Worm (Caenorhabditis elegans) whole organism, young adult: ENCODE results near the gene F48E3.6.

Experiments
- B0261.1 ChIP-seq: sonication (generic microtip); optimal IDR thresholded peaks from 2 replicates; lab custom pipeline; 2016; ENCODE audit warnings: mild to moderate bottlenecking, missing genetic modification characterization, moderate library complexity, missing compliant biosample characterization
- F23B12.7 ChIP-seq: sonication (generic microtip); optimal IDR thresholded peaks from 2 replicates; lab custom pipeline; 2017; ENCODE audit warnings: missing genetic modification characterization, mild to moderate bottlenecking, missing compliant biosample characterization, antibody characterized with exemption, moderate library complexity; ENCODE audit not compliant: insufficient read depth
- F39B2.1 ChIP-seq: fragments of 200-800 bp; sonication (Bioruptor generic); IDR thresholded peaks from 2 replicates; pipeline ENCODE4 v1.3.6; 2022; ENCODE audit warnings: missing genetic modification reagents, missing genetic modification characterization, missing compliant biosample characterization
- F49E8.2 ChIP-seq: sonication (generic microtip); optimal IDR thresholded peaks from 3 replicates; lab custom pipeline; 2017; ENCODE audit warnings: missing genetic modification characterization, mild to moderate bottlenecking, missing compliant biosample characterization, antibody characterized with exemption, moderate library complexity; ENCODE audit not compliant: insufficient read depth
- K11D2.4 ChIP-seq: fragments of 200-800 bp; sonication (Bioruptor generic); IDR thresholded peaks from 2 replicates; pipeline ENCODE4 v1.3.6; 2022; ENCODE audit warnings: missing genetic modification reagents, missing genetic modification characterization, missing compliant biosample characterization
- K12H6.12 ChIP-seq: fragments of 200-800 bp; sonication (Bioruptor generic); optimal IDR thresholded peaks from 2 replicates; lab custom pipeline; 2018; ENCODE audit warnings: mild to moderate bottlenecking, missing genetic modification characterization, missing compliant biosample characterization
- Y53G8AR.9 ChIP-seq: fragments of 200-800 bp; sonication (Bioruptor generic); conservative IDR thresholded peaks from 2 replicates; pipeline ENCODE4 v1.3.6; 2022; ENCODE audit warnings: missing genetic modification reagents, missing genetic modification characterization, missing compliant biosample characterization
- Y56A3A.18 ChIP-seq: fragments of 200-800 bp; sonication (Bioruptor generic); IDR thresholded peaks from 2 replicates; pipeline ENCODE4 v1.3.6; 2022; ENCODE audit warnings: missing genetic modification reagents, missing genetic modification characterization, missing compliant biosample characterization
- Y67H2A.10 ChIP-seq: fragments of 200-800 bp; sonication (Bioruptor generic); conservative IDR thresholded peaks from 2 replicates; pipeline ENCODE4 v1.3.6; 2022; ENCODE audit warnings: missing genetic modification reagents, missing genetic modification characterization, missing compliant biosample characterization
- Y79H2A.3 ChIP-seq: fragments of 200-800 bp; sonication (Bioruptor generic); conservative IDR thresholded peaks from 2 replicates; pipeline ENCODE4 v1.3.6; 2022; ENCODE audit warnings: missing genetic modification reagents, missing genetic modification characterization, missing compliant biosample characterization
- bed-2 ChIP-seq: fragments of 200-800 bp; sonication (Bioruptor generic); IDR thresholded peaks from 2 replicates; pipeline ENCODE4 v1.3.6; 2022; ENCODE audit warnings: missing genetic modification reagents, missing genetic modification characterization, missing compliant biosample characterization
- ceh-27 ChIP-seq: fragments of 200-800 bp; sonication (Bioruptor generic); optimal IDR thresholded peaks from 2 replicates; lab custom pipeline; 2018; ENCODE audit warnings: mild to moderate bottlenecking, missing genetic modification characterization, moderate library complexity, missing compliant biosample characterization
- egl-44 ChIP-seq: fragments of 200-800 bp; sonication (Bioruptor generic); IDR thresholded peaks from 2 replicates; pipeline ENCODE4 v1.3.6; 2022; ENCODE audit warnings: missing genetic modification reagents, missing genetic modification characterization, missing compliant biosample characterization
- egrh-3 ChIP-seq: fragments of 200-800 bp; sonication (Bioruptor generic); IDR thresholded peaks from 2 replicates; pipeline ENCODE4 v1.3.6; 2022; ENCODE audit warnings: missing genetic modification reagents, missing genetic modification characterization, missing compliant biosample characterization
- hlh-12 ChIP-seq: sonication (generic microtip); optimal IDR thresholded peaks from 2 replicates; lab custom pipeline; 2016; ENCODE audit warnings: missing genetic modification characterization, missing compliant biosample characterization
- hmg-1.2 ChIP-seq: fragments of 200-800 bp; sonication (Bioruptor generic); IDR thresholded peaks from 2 replicates; pipeline ENCODE4 v1.3.6; 2022; ENCODE audit warnings: missing genetic modification reagents, missing genetic modification characterization, missing compliant biosample characterization
- let-607 ChIP-seq, 2 experiments: fragments of 200-800 bp in 1 of 2; sonication (Bioruptor generic) in 1 of 2; sonication (generic microtip) in 1 of 2; optimal IDR thresholded peaks; 2 replicates each; lab custom pipeline; 2016 to 2018; ENCODE audit warnings: mild to moderate bottlenecking in 2 of 2, missing compliant biosample characterization in 2 of 2, missing genetic modification characterization in 2 of 2, moderate library complexity in 2 of 2, missing genotype in 1 of 2
- lin-26 ChIP-seq: fragments of 200-800 bp; sonication (Bioruptor generic); IDR thresholded peaks from 2 replicates; pipeline ENCODE4 v1.3.6; 2022; ENCODE audit warnings: missing genetic modification reagents, missing genetic modification characterization, missing compliant biosample characterization
- lin-54 ChIP-seq: fragments of 200-800 bp; sonication (Bioruptor generic); optimal IDR thresholded peaks from 2 replicates; lab custom pipeline; 2018; ENCODE audit warnings: mild to moderate bottlenecking, missing genetic modification characterization, missing compliant biosample characterization
- lsl-1 ChIP-seq: fragments of 200-800 bp; sonication (Bioruptor generic); optimal IDR thresholded peaks from 2 replicates; lab custom pipeline; 2018; ENCODE audit warnings: mild to moderate bottlenecking, missing genetic modification characterization, moderate library complexity, missing compliant biosample characterization
- mcd-1 ChIP-seq: fragments of 200-800 bp; sonication (Bioruptor generic); IDR thresholded peaks from 2 replicates; pipeline ENCODE4 v1.3.6; 2022; ENCODE audit warnings: missing genetic modification reagents, missing genetic modification characterization, missing compliant biosample characterization
- nfya-2 ChIP-seq: fragments of 200-800 bp; sonication (Bioruptor generic); IDR thresholded peaks from 2 replicates; pipeline ENCODE4 v1.3.6; 2022; ENCODE audit warnings: missing genetic modification reagents, missing genetic modification characterization, missing compliant biosample characterization
- nfyb-1 ChIP-seq: fragments of 200-800 bp; sonication (Bioruptor generic); IDR thresholded peaks from 2 replicates; pipeline ENCODE4 v1.3.6; 2022; ENCODE audit warnings: missing genetic modification reagents, missing genetic modification characterization, missing compliant biosample characterization
- nhr-27 ChIP-seq: fragments of 200-800 bp; sonication (Bioruptor generic); optimal IDR thresholded peaks from 2 replicates; lab custom pipeline; 2018; ENCODE audit warnings: mild to moderate bottlenecking, missing genetic modification characterization, moderate library complexity, missing compliant biosample characterization
- rcor-1 ChIP-seq: fragments of 200-800 bp; sonication (Bioruptor generic); IDR thresholded peaks from 2 replicates; pipeline ENCODE4 v1.3.6; 2022; ENCODE audit warnings: missing genetic modification reagents, missing genetic modification characterization, missing compliant biosample characterization
- zfh-2 ChIP-seq: fragments of 200-800 bp; sonication (Bioruptor generic); conservative IDR thresholded peaks from 2 replicates; pipeline ENCODE4 v1.3.6; 2022; ENCODE audit warnings: missing genetic modification reagents, missing genetic modification characterization, missing compliant biosample characterization

F48E3.6 gene

ce11 chrX:7460516-7460915, 42.2 kb downstream of the F48E3.6 start:
- TF ChIP-seq nfyb-1 (GFP tag; lab: Robert Waterston, UW) (peak; percentile 79), egrh-3 (GFP tag; lab: Robert Waterston, UW) (0 out of 2 replicates have a peak, but pooled peaks have one; percentile 15), zfh-2 (GFP tag; lab: Robert Waterston, UW) (peak; percentile 74), F23B12.7 (tag; lab: Kevin White, UChicago) (no peak), B0261.1 (tag; lab: Kevin White, UChicago) (no peak), Y53G8AR.9 (GFP tag; lab: Robert Waterston, UW) (no peak)

- no peak for TF ChIP-seq F49E8.2 (tag; lab: Kevin White, UChicago)
- TF ChIP-seq hmg-1.2 (GFP tag; lab: Robert Waterston, UW) = no peak
- no peak for TF ChIP-seq egl-44
- TF ChIP-seq hlh-12 = no peak
- no peak for TF ChIP-seq ceh-27 (GFP tag; lab: Kevin White, UChicago)
- no peak for TF ChIP-seq K12H6.12 (tag; lab: Kevin White, UChicago)
- no peak for TF ChIP-seq lin-26 (GFP tag; lab: Robert Waterston, UW)
- no peak for TF ChIP-seq bed-2
- TF ChIP-seq Y79H2A.3 (GFP tag; lab: Robert Waterston, UW) = no peak
- no peak for TF ChIP-seq lsl-1
These were observed 45.5 kb downstream of the F48E3.6 start for ce11 chrX:7457154-7457674.

- TF ChIP-seq let-607 (tag; optimal IDR thresholded peaks at IDR 0.05; lab: Kevin White, UChicago) = no peak
- no peak for TF ChIP-seq F39B2.1 (GFP tag; lab: Robert Waterston, UW)
- no peak for TF ChIP-seq Y67H2A.10 (GFP tag; lab: Robert Waterston, UW)
- TF ChIP-seq lin-54 (GFP tag; lab: Kevin White, UChicago) = no peak
- TF ChIP-seq mcd-1 (GFP tag; lab: Robert Waterston, UW) = no peak
- TF ChIP-seq, all 124 proteins: peak for 0
These were observed 46.7 kb downstream of the F48E3.6 start for ce11 chrX:7455960-7456359.

- TF ChIP-seq rcor-1 (GFP tag; lab: Robert Waterston, UW) = no peak
- TF ChIP-seq F49E8.2 (tag; lab: Kevin White, UChicago) = no peak
- TF ChIP-seq K11D2.4 (GFP tag; lab: Robert Waterston, UW) = no peak
- no peak for TF ChIP-seq nfya-2 (GFP tag; lab: Robert Waterston, UW)
- TF ChIP-seq nhr-27 (tag; lab: Kevin White, UChicago) = no peak
- no peak for TF ChIP-seq mcd-1 (GFP tag; lab: Robert Waterston, UW)
- TF ChIP-seq Y56A3A.18 (GFP tag; lab: Robert Waterston, UW) = no peak
- TF ChIP-seq K12H6.12 (tag; lab: Kevin White, UChicago) = no peak
These were observed 50.1 kb downstream of the F48E3.6 start for ce11 chrX:7452606-7453005.
